Fruit fly (Drosophila melanogaster) whole organism, adult: Measurements from ENCODE around the gene Rel.

Source experiments
- CG12768 ChIP-seq: fragments of 200-800 bp; sonication (Bioruptor generic); optimal IDR thresholded peaks from 2 replicates; lab custom pipeline; 2017; ENCODE audit warnings: missing biosample characterization, missing genetic modification characterization, mild to moderate bottlenecking, moderate library complexity, missing genetic modification reagents
- CG14711 ChIP-seq: fragments of 200-800 bp; sonication (Bioruptor generic); optimal IDR thresholded peaks from 2 replicates; lab custom pipeline; 2018; ENCODE audit warnings: missing biosample characterization, mild to moderate bottlenecking, missing genetic modification characterization, moderate library complexity
- CG1620 ChIP-seq: fragments of 200-800 bp; sonication (Bioruptor generic); optimal IDR thresholded peaks from 2 replicates; lab custom pipeline; 2016; ENCODE audit warnings: missing biosample characterization, missing genetic modification characterization
- Clk ChIP-seq: fragments of 200-800 bp; sonication (Bioruptor generic); optimal IDR thresholded peaks from 2 replicates; lab custom pipeline; 2017; ENCODE audit warnings: missing biosample characterization, missing genetic modification characterization
- Mnt ChIP-seq: fragments of 200-800 bp; sonication (Bioruptor generic); optimal IDR thresholded peaks from 2 replicates; lab custom pipeline; 2016; ENCODE audit warnings: missing biosample characterization, mild to moderate bottlenecking, missing genetic modification characterization
- ovo ChIP-seq: fragments of 200-800 bp; sonication (Bioruptor generic); optimal IDR thresholded peaks from 2 replicates; lab custom pipeline; 2016; ENCODE audit warnings: missing biosample characterization, missing genetic modification characterization
- tj ChIP-seq: fragments of 200-800 bp; sonication (Bioruptor generic); optimal IDR thresholded peaks from 3 replicates; lab custom pipeline; 2017; ENCODE audit warnings: missing biosample characterization, mild to moderate bottlenecking, missing genetic modification characterization, moderate library complexity
- toe ChIP-seq: fragments of 200-800 bp; sonication (Bioruptor generic); optimal IDR thresholded peaks from 2 replicates; lab custom pipeline; 2016; ENCODE audit warnings: missing biosample characterization, missing genetic modification characterization

DNA sequence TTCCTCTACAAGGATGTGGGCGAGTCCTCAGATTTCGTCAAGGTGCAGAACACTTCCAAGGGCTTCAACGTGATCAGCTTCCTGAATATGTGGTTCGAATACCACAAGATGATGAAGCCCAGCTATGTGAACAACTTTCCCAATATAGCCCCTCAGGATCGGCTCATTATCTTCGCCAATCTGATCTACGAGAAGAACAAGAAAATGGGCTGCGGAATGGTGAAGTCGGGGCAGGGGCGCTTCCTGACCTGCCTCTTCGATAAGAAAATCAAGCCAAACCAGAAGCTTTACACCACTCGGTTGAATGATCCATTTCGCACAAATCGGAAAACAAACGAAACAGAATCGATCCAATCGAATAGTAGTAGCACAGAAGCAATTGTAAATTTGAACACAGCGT is 49.5 kb downstream of the Rel start:
- TF ChIP-seq CG14711, result no peak
- TF ChIP-seq CG12768, result no peak
- TF ChIP-seq toe (GFP tag; lab: Kevin White, UChicago), result no peak
- no peak for TF ChIP-seq Mnt (GFP tag; lab: Kevin White, UChicago)
- TF ChIP-seq tj (GFP tag; lab: Kevin White, UChicago), result no peak
- no peak for TF ChIP-seq Clk
- TF ChIP-seq ovo, result no peak
- no peak for TF ChIP-seq CG1620 (GFP tag; lab: Kevin White, UChicago)
